Worm (Caenorhabditis elegans): Measurements from ENCODE around the gene M110.10.

DNA sequence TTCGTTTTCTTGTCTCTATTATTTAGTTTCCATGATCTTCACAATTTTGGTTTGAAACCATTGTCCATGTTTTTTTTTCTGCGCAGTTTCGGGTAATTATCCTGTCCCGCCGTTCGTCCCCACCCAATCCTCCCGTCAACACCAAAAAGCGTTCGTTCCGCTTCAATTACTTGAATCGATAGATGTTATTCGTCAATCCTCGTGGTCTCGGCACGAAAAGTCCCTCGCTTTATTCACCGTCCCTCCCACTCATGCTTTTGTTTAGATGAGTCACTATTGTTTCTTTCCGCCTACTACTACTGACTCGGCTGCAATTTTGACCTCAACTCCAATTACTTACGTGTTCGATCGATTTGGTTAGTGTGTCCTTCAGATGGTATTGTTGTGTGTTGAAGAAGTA is 9.2 kb upstream of the M110.10 start:
- no peak for TF ChIP-seq F13H6.1 (tag; optimal IDR thresholded peaks at IDR 0.05)
- TF ChIP-seq dmd-4 (tag; optimal IDR thresholded peaks at IDR 0.05; ENCODE audit: borderline replicate concordance), result no peak
- TF ChIP-seq ceh-2 (tag; optimal IDR thresholded peaks at IDR 0.05), result no peak
- no peak for TF ChIP-seq ref-2 (tag; optimal IDR thresholded peaks at IDR 0.05)
- no peak for TF ChIP-seq elt-4 (tag; optimal IDR thresholded peaks at IDR 0.05)

Data from whole organism, late embryonic.